Worm (Caenorhabditis elegans) whole organism, young adult: ENCODE data around the gene srb-12.

Source experiments
- F22D6.2 ChIP-seq: sonication (generic microtip); optimal IDR thresholded peaks from 2 replicates; lab custom pipeline; 2016; ENCODE audit warnings: mild to moderate bottlenecking, missing genetic modification characterization, missing compliant biosample characterization
- cebp-1 ChIP-seq, 2 experiments: fragments of 200-800 bp in 1 of 2; sonication (Bioruptor generic) in 1 of 2; sonication (generic microtip) in 1 of 2; IDR thresholded peaks in 1 of 2; optimal IDR thresholded peaks in 1 of 2; 2 replicates each; pipeline versions ENCODE4 v1.3.6 to Lab custom; 2017 to 2022; ENCODE audit warnings: missing compliant biosample characterization in 2 of 2, missing genetic modification characterization in 2 of 2, mild to moderate bottlenecking in 1 of 2, missing genetic modification reagents in 1 of 2, moderate library complexity in 1 of 2
- madf-8 ChIP-seq: fragments of 200-800 bp; sonication (Bioruptor generic); conservative IDR thresholded peaks from 2 replicates; pipeline ENCODE4 v1.3.6; 2022; ENCODE audit warnings: missing genetic modification reagents, missing genetic modification characterization, missing compliant biosample characterization
- nfya-1 ChIP-seq: sonication (generic microtip); optimal IDR thresholded peaks from 2 replicates; lab custom pipeline; 2017; ENCODE audit warnings: antibody characterized with exemption, missing compliant biosample characterization, missing genetic modification characterization, borderline replicate concordance; ENCODE audit not compliant: insufficient read depth
- nhr-27 ChIP-seq: fragments of 200-800 bp; sonication (Bioruptor generic); optimal IDR thresholded peaks from 2 replicates; lab custom pipeline; 2018; ENCODE audit warnings: mild to moderate bottlenecking, missing genetic modification characterization, moderate library complexity, missing compliant biosample characterization
- rcor-1 ChIP-seq: fragments of 200-800 bp; sonication (Bioruptor generic); IDR thresholded peaks from 2 replicates; pipeline ENCODE4 v1.3.6; 2022; ENCODE audit warnings: missing genetic modification reagents, missing genetic modification characterization, missing compliant biosample characterization
- repo-1 ChIP-seq: sonication (generic microtip); optimal IDR thresholded peaks from 2 replicates; lab custom pipeline; 2017; ENCODE audit warnings: mild to moderate bottlenecking, missing genetic modification characterization, missing compliant biosample characterization
- sea-2 ChIP-seq: fragments of 200-800 bp; sonication (Bioruptor generic); IDR thresholded peaks from 2 replicates; pipeline ENCODE4 v1.3.6; 2022; ENCODE audit warnings: missing genetic modification characterization, missing compliant biosample characterization

- TF ChIP-seq madf-8 (GFP tag; lab: Robert Waterston, UW) = no peak
- no peak for TF ChIP-seq nfya-1 (tag; lab: Kevin White, UChicago)
- no peak for TF ChIP-seq repo-1 (tag; lab: Kevin White, UChicago)
- TF ChIP-seq F22D6.2 = no peak
- no peak for TF ChIP-seq cebp-1 (GFP tag; IDR thresholded peaks at IDR 0.05; lab: Robert Waterston, UW)
- no peak for TF ChIP-seq cebp-1 (tag; optimal IDR thresholded peaks at IDR 0.05; lab: Kevin White, UChicago)
- TF ChIP-seq sea-2 (GFP tag; lab: Robert Waterston, UW) = no peak
- TF ChIP-seq rcor-1 (GFP tag; lab: Robert Waterston, UW) = no peak
- no peak for TF ChIP-seq nhr-27 (tag; lab: Kevin White, UChicago)
Measured at ce11 chrII:5176934-5177333, 22.5 kb upstream of the srb-12 start.
